Fruit fly (Drosophila melanogaster) whole organism, wandering third instar larva: Measurements from ENCODE around the gene CG1958.

ENCODE experiments used
- CrebA ChIP-seq: fragments of 200-800 bp; sonication (Bioruptor generic); optimal IDR thresholded peaks from 2 replicates; lab custom pipeline; 2016; ENCODE audit warnings: missing biosample characterization, mild to moderate bottlenecking, missing genetic modification characterization, borderline replicate concordance
- N ChIP-seq: fragments of >200 bp; optimal IDR thresholded peaks from 2 replicates; lab custom pipeline; 2018; ENCODE audit warnings: missing biosample characterization, missing external identifiers, missing genetic modification characterization
- h ChIP-seq: fragments of 200-800 bp; sonication (Bioruptor generic); optimal IDR thresholded peaks from 3 replicates; lab custom pipeline; 2016; ENCODE audit warnings: missing biosample characterization, mild to moderate bottlenecking, missing genetic modification characterization
- pan ChIP-seq: fragments of >200 bp; optimal IDR thresholded peaks from 2 replicates; lab custom pipeline; 2017

DNA sequence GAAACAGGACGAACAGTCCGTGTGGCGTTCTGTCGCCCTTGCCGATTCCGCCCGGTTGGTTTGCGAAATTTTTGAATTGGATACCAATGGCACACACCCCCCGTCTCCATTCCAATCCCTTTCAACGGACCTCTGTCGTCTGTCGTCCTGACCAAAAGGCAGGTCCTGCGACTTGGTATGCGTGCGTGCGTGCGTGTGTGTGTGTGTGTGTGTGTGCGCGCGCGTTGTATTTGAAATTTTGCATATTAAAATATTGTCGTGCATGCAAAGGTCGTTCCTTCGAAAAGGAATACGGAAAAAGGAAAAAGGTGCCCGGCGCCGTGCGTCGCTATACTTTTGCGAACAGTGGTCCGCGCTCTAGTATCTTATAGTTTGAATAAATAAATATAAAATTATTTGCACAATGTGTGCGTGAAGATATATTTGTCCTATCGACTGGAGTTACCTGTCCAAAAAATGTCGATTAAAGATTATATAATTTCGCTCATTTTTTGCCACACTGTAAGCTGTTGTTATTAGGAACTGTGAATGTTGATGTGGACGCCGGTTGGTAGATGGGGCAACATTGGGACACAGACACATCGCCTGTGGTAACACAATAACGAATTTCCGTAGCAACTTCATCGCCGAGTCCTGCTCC lies 4.8 kb downstream of the CG1958 start:
- no peak for TF ChIP-seq h (GFP tag; lab: Kevin White, UChicago)
- TF ChIP-seq CrebA (GFP tag; lab: Kevin White, UChicago) = no peak
- TF ChIP-seq pan (lab: Kevin White, UChicago) = peak; percentile 74
- TF ChIP-seq N (GFP tag; lab: Kevin White, UChicago) = no peak
